Worm (Caenorhabditis elegans): ENCODE results near the gene W08F4.10.

- no peak for TF ChIP-seq ama-1 (optimal IDR thresholded peaks at IDR 0.05)
- no peak for TF ChIP-seq ama-1 (GFP tag; optimal IDR thresholded peaks at IDR 0.05)
- TF ChIP-seq unc-62 (GFP tag; optimal IDR thresholded peaks at IDR 0.05) = peak; percentile 24
- no peak for TF ChIP-seq egl-18 (GFP tag; IDR thresholded peaks at IDR 0.05)
- TF ChIP-seq hmg-20 (GFP tag; IDR thresholded peaks at IDR 0.05) = no peak
Measured at ce11 chrII:621141-621540, 30.1 kb upstream of the W08F4.10 start.

Measured in whole organism, young adult.